Fruit fly (Drosophila melanogaster) whole organism, embryonic: ENCODE measurements around the gene CG44001.
A peak's percentile ranks its signal among the peaks of the same experiment; 100 is the strongest.

ENCODE experiments used
- Awh ChIP-seq: fragments of 200-800 bp; sonication (Bioruptor generic); IDR thresholded peaks from 2 replicates; pipeline ENCODE4, ENCODE4 v1.3.6; 2022; ENCODE audit warnings: missing biosample characterization, missing genetic modification characterization
- B-H1 ChIP-seq: fragments of 200-800 bp; sonication (Bioruptor generic); IDR thresholded peaks from 3 replicates; pipeline ENCODE4 v1.3.6; 2022; ENCODE audit warnings: missing biosample characterization, missing genetic modification characterization
- B-H2 ChIP-seq: fragments of 200-800 bp; sonication (Bioruptor generic); optimal IDR thresholded peaks from 2 replicates; lab custom pipeline; 2018; ENCODE audit warnings: missing biosample characterization, mild to moderate bottlenecking, missing genetic modification characterization
- Bgb ChIP-seq: fragments of 200-800 bp; sonication (Bioruptor generic); IDR thresholded peaks from 2 replicates; pipeline ENCODE4 v1.3.6; 2022; ENCODE audit warnings: missing biosample characterization, missing genetic modification characterization; ENCODE audit not compliant: partially characterized antibody
- CG10321 ChIP-seq: fragments of 200-800 bp; sonication (Bioruptor generic); IDR thresholded peaks from 2 replicates; pipeline ENCODE4 v1.3.6; 2022; ENCODE audit warnings: missing biosample characterization, missing genetic modification characterization
- CG10565 ChIP-seq: fragments of 200-800 bp; sonication (Bioruptor generic); optimal IDR thresholded peaks from 3 replicates; lab custom pipeline; 2016; ENCODE audit warnings: missing biosample characterization, mild to moderate bottlenecking, missing genetic modification characterization
- CG13424 ChIP-seq: fragments of 200-800 bp; sonication (Bioruptor generic); optimal IDR thresholded peaks from 2 replicates; lab custom pipeline; 2019; ENCODE audit warnings: missing biosample characterization, mild to moderate bottlenecking, missing genetic modification characterization, moderate library complexity
- CG15601 ChIP-seq: fragments of 200-800 bp; sonication (Bioruptor generic); optimal IDR thresholded peaks from 3 replicates; lab custom pipeline; 2019; ENCODE audit warnings: missing biosample characterization, mild to moderate bottlenecking, missing genetic modification characterization, moderate library complexity
- CG1603 ChIP-seq: fragments of 200-800 bp; sonication (Bioruptor generic); optimal IDR thresholded peaks from 2 replicates; lab custom pipeline; 2019; ENCODE audit warnings: missing biosample characterization, mild to moderate bottlenecking, missing genetic modification characterization, moderate library complexity
- CG17385 ChIP-seq: fragments of 200-800 bp; sonication (Bioruptor generic); optimal IDR thresholded peaks from 3 replicates; lab custom pipeline; 2018; ENCODE audit warnings: missing biosample characterization, mild to moderate bottlenecking, missing genetic modification characterization
- CG3407 ChIP-seq: fragments of 200-800 bp; sonication (Bioruptor generic); optimal IDR thresholded peaks from 2 replicates; lab custom pipeline; 2018; ENCODE audit warnings: missing biosample characterization, mild to moderate bottlenecking, missing genetic modification characterization
- CG3726 ChIP-seq: fragments of 200-800 bp; sonication (Bioruptor generic); IDR thresholded peaks from 3 replicates; pipeline ENCODE4, ENCODE4 v1.3.6; 2022; ENCODE audit warnings: missing biosample characterization, missing genetic modification characterization
- CG3838 ChIP-seq: fragments of 200-800 bp; sonication (Bioruptor generic); optimal IDR thresholded peaks from 3 replicates; lab custom pipeline; 2016; ENCODE audit warnings: missing biosample characterization, missing genetic modification characterization
- CG3847 ChIP-seq: fragments of 200-800 bp; sonication (Bioruptor generic); IDR thresholded peaks from 2 replicates; pipeline ENCODE4 v1.3.6; 2022; ENCODE audit warnings: missing biosample characterization, missing genetic modification characterization
- CG3995 ChIP-seq: fragments of 200-800 bp; sonication (Bioruptor generic); optimal IDR thresholded peaks from 3 replicates; lab custom pipeline; 2016; ENCODE audit warnings: missing biosample characterization, missing genetic modification characterization
- CG4707 ChIP-seq: fragments of 200-800 bp; sonication (Bioruptor generic); optimal IDR thresholded peaks from 2 replicates; lab custom pipeline; 2018; ENCODE audit warnings: missing biosample characterization, mild to moderate bottlenecking, missing genetic modification characterization, moderate library complexity
- CG6854 ChIP-seq: fragments of 200-800 bp; sonication (Bioruptor generic); optimal IDR thresholded peaks from 3 replicates; lab custom pipeline; 2017; ENCODE audit warnings: missing biosample characterization, mild to moderate bottlenecking, missing genetic modification characterization
- CG7357 ChIP-seq: fragments of 200-800 bp; sonication (Bioruptor generic); IDR thresholded peaks from 3 replicates; pipeline ENCODE4 v1.3.6; 2022; ENCODE audit warnings: missing biosample characterization, missing genetic modification characterization
- CG7839 ChIP-seq: fragments of 200-800 bp; sonication (Bioruptor generic); optimal IDR thresholded peaks from 3 replicates; lab custom pipeline; 2018; ENCODE audit warnings: missing biosample characterization, mild to moderate bottlenecking, missing genetic modification characterization, moderate library complexity
- CG7987 ChIP-seq: fragments of 200-800 bp; sonication (Bioruptor generic); optimal IDR thresholded peaks from 2 replicates; lab custom pipeline; 2018; ENCODE audit warnings: missing biosample characterization, mild to moderate bottlenecking, missing genetic modification characterization, moderate library complexity
- CG8290 ChIP-seq, 3 experiments: fragments of 200-800 bp; sonication (Bioruptor generic); optimal IDR thresholded peaks; 2 replicates each; lab custom pipeline; 2016 to 2019; ENCODE audit warnings: missing biosample characterization in 3 of 3, missing genetic modification characterization in 3 of 3, mild to moderate bottlenecking in 2 of 3, moderate library complexity in 1 of 3
- CG8388 ChIP-seq: fragments of 200-800 bp; sonication (Bioruptor generic); optimal IDR thresholded peaks from 2 replicates; lab custom pipeline; 2019; ENCODE audit warnings: missing biosample characterization, mild to moderate bottlenecking, missing genetic modification characterization, moderate library complexity
- CG8478 ChIP-seq: fragments of >200 bp; optimal IDR thresholded peaks from 2 replicates; lab custom pipeline; 2018
- Dip3 ChIP-seq: fragments of 200-800 bp; sonication (Bioruptor generic); optimal IDR thresholded peaks from 3 replicates; lab custom pipeline; 2016; ENCODE audit warnings: missing biosample characterization, missing genetic modification characterization
- Doc3 ChIP-seq: fragments of 200-800 bp; sonication (Bioruptor generic); IDR thresholded peaks from 3 replicates; pipeline ENCODE4 v1.3.6; 2022; ENCODE audit warnings: missing biosample characterization, missing genetic modification characterization; ENCODE audit not compliant: partially characterized antibody
- Ets65A ChIP-seq: fragments of 200-800 bp; sonication (Bioruptor generic); peaks from one replicate; lab custom pipeline; 2016; ENCODE audit warnings: missing biosample characterization, missing genetic modification characterization
- Fer1 ChIP-seq: fragments of 200-800 bp; sonication (Bioruptor generic); optimal IDR thresholded peaks from 2 replicates; lab custom pipeline; 2017; ENCODE audit warnings: missing biosample characterization, mild to moderate bottlenecking, missing genetic modification characterization
- H2.0 ChIP-seq: fragments of 200-800 bp; sonication (Bioruptor generic); IDR thresholded peaks from 2 replicates; pipeline ENCODE4 v1.3.6; 2022; ENCODE audit warnings: missing biosample characterization, missing genetic modification characterization
- Hr39 ChIP-seq: fragments of >200 bp; optimal IDR thresholded peaks from 2 replicates; lab custom pipeline; 2017
- Hsf ChIP-seq: fragments of 200-800 bp; sonication (Bioruptor generic); optimal IDR thresholded peaks from 3 replicates; lab custom pipeline; 2016; ENCODE audit warnings: missing biosample characterization, missing genetic modification characterization
- Mrtf ChIP-seq: fragments of 200-800 bp; sonication (Bioruptor generic); IDR thresholded peaks from 3 replicates; pipeline ENCODE4 v1.3.6; 2022; ENCODE audit warnings: missing biosample characterization, missing genetic modification characterization
- Vsx1 ChIP-seq: fragments of 200-800 bp; sonication (Bioruptor generic); optimal IDR thresholded peaks from 2 replicates; lab custom pipeline; 2017; ENCODE audit warnings: missing biosample characterization, mild to moderate bottlenecking, missing genetic modification characterization, missing genetic modification reagents
- ac ChIP-seq: fragments of 200-800 bp; sonication (Bioruptor generic); optimal IDR thresholded peaks from 3 replicates; lab custom pipeline; 2017; ENCODE audit warnings: missing biosample characterization, mild to moderate bottlenecking, missing genetic modification characterization
- chinmo ChIP-seq: fragments of 200-800 bp; sonication (Bioruptor generic); IDR thresholded peaks from 4 replicates; pipeline ENCODE4 v1.3.6; 2022; ENCODE audit warnings: missing biosample characterization, missing genetic modification characterization; ENCODE audit not compliant: partially characterized antibody
- dan ChIP-seq: fragments of 200-800 bp; sonication (Bioruptor generic); IDR thresholded peaks from 2 replicates; pipeline ENCODE4 v1.3.6; 2022; ENCODE audit warnings: missing biosample characterization, missing genetic modification characterization
- dm ChIP-seq: fragments of 200-800 bp; sonication (Bioruptor generic); optimal IDR thresholded peaks from 3 replicates; lab custom pipeline; 2016; ENCODE audit warnings: missing biosample characterization, missing genetic modification characterization
- dmrt11E ChIP-seq: fragments of 200-800 bp; sonication (Bioruptor generic); optimal IDR thresholded peaks from 3 replicates; lab custom pipeline; 2018; ENCODE audit warnings: missing biosample characterization, mild to moderate bottlenecking, missing genetic modification characterization, moderate library complexity
- dysf ChIP-seq: fragments of 200-800 bp; sonication (Bioruptor generic); IDR thresholded peaks from 3 replicates; pipeline ENCODE4 v1.3.6; 2022; ENCODE audit warnings: missing biosample characterization, missing genetic modification characterization
- gcm ChIP-seq: fragments of 200-800 bp; sonication (Bioruptor generic); optimal IDR thresholded peaks from 2 replicates; lab custom pipeline; 2019; ENCODE audit warnings: missing biosample characterization, mild to moderate bottlenecking, missing genetic modification characterization, moderate library complexity
- grn ChIP-seq: fragments of 200-800 bp; sonication (Bioruptor generic); optimal IDR thresholded peaks from 3 replicates; lab custom pipeline; 2017; ENCODE audit warnings: missing biosample characterization, missing genetic modification characterization
- hbn ChIP-seq: fragments of 200-800 bp; sonication (Bioruptor generic); IDR thresholded peaks from 2 replicates; pipeline ENCODE4 v1.3.6; 2022; ENCODE audit warnings: missing biosample characterization, missing genetic modification characterization; ENCODE audit not compliant: partially characterized antibody
- insv ChIP-seq, 2 experiments: fragments of 200-800 bp; sonication (Bioruptor generic); optimal IDR thresholded peaks; 3 replicates each; lab custom pipeline; 2016 to 2018; ENCODE audit warnings: missing biosample characterization in 2 of 2, missing genetic modification characterization in 2 of 2
- lov ChIP-seq, 2 experiments: fragments of 200-800 bp in 1 of 2; fragments of >200 bp in 1 of 2; sonication (Bioruptor generic) in 1 of 2; IDR thresholded peaks in 1 of 2; optimal IDR thresholded peaks in 1 of 2; 2 replicates in 1 of 2; 3 replicates in 1 of 2; pipeline versions ENCODE4 v1.3.6 to Lab custom; 2017 to 2022; ENCODE audit warnings: missing biosample characterization in 1 of 2, missing genetic modification characterization in 1 of 2
- nerfin-2 ChIP-seq: fragments of 200-800 bp; sonication (Bioruptor generic); IDR thresholded peaks from 2 replicates; pipeline ENCODE4 v1.3.6; 2022; ENCODE audit warnings: missing biosample characterization, missing genetic modification characterization; ENCODE audit not compliant: partially characterized antibody
- phol ChIP-seq: fragments of 200-800 bp; sonication (Bioruptor generic); optimal IDR thresholded peaks from 3 replicates; lab custom pipeline; 2018; ENCODE audit warnings: missing biosample characterization, mild to moderate bottlenecking, missing genetic modification characterization, moderate library complexity
- psq ChIP-seq: fragments of 200-800 bp; sonication (Bioruptor generic); optimal IDR thresholded peaks from 2 replicates; lab custom pipeline; 2017; ENCODE audit warnings: missing biosample characterization, missing genetic modification characterization
- ranshi ChIP-seq: fragments of 200-800 bp; sonication (Bioruptor generic); IDR thresholded peaks from 2 replicates; pipeline ENCODE4 v1.3.6; 2022; ENCODE audit warnings: missing biosample characterization, missing genetic modification characterization
- rib ChIP-seq: fragments of 200-800 bp; sonication (Bioruptor generic); IDR thresholded peaks from 2 replicates; pipeline ENCODE4 v1.3.6; 2022; ENCODE audit warnings: missing biosample characterization, missing genetic modification characterization
- ttk ChIP-seq: fragments of 200-800 bp; sonication (Bioruptor generic); IDR thresholded peaks from 2 replicates; pipeline ENCODE4 v2.1.2; 2022; ENCODE audit warnings: missing biosample characterization, missing genetic modification characterization

CG44001 gene

dm6 chr2L:5000287-5000871 lies 42.7 kb upstream of the CG44001 start (continued):
- no peak for TF ChIP-seq hbn
- peak; percentile 38 for TF ChIP-seq CG3838
- peak; percentile 88 for TF ChIP-seq CG7839 (tag; lab: Kevin White, UChicago)
- TF ChIP-seq Vsx1 (GFP tag; lab: Kevin White, UChicago) = peak; percentile 38
- peak; percentile 74 for TF ChIP-seq Hsf (GFP tag; lab: Kevin White, UChicago)
- no peak for TF ChIP-seq lov (optimal IDR thresholded peaks at IDR 0.05; lab: Kevin White, UChicago)
- TF ChIP-seq lov (GFP tag; IDR thresholded peaks at IDR 0.05; lab: Robert Waterston, UW) = 0 out of 3 replicates have a peak, but pooled peaks have one; percentile 61
- peak; percentile 58 for TF ChIP-seq B-H1 (GFP tag; lab: Robert Waterston, UW)
- no peak for TF ChIP-seq Bgb
- TF ChIP-seq CG17385 = peak; percentile 78
- peak; percentile 86 for TF ChIP-seq dysf (GFP tag; lab: Robert Waterston, UW)
- TF ChIP-seq CG10321 = no peak
- TF ChIP-seq insv (GFP tag; optimal IDR thresholded peaks at IDR 0.05; lab: Kevin White, UChicago) = peak in 1 of 2 experiments; percentile 47
- TF ChIP-seq ac (GFP tag; lab: Kevin White, UChicago) = peak; percentile 82
- peak; percentile 92 for TF ChIP-seq CG13424 (tag; lab: Kevin White, UChicago)
- TF ChIP-seq CG8388 (GFP tag; lab: Kevin White, UChicago) = peak; percentile 82
- peak; percentile 93 for TF ChIP-seq Ets65A (GFP tag; lab: Kevin White, UChicago)
- peak; percentile 62 for TF ChIP-seq CG3407
- TF ChIP-seq psq (GFP tag; lab: Kevin White, UChicago) = peak; percentile 60
- peak; percentile 84 for TF ChIP-seq phol (tag; lab: Kevin White, UChicago)
- TF ChIP-seq Fer1 = peak; percentile 86
- TF ChIP-seq CG7357 (GFP tag; lab: Robert Waterston, UW) = peak; percentile 72
- peak; percentile 43 for TF ChIP-seq B-H2 (GFP tag; lab: Kevin White, UChicago)
- no peak for TF ChIP-seq nerfin-2
- peak; percentile 67 for TF ChIP-seq Dip3 (GFP tag; lab: Kevin White, UChicago)
- peak; percentile 84 for TF ChIP-seq Awh (GFP tag; lab: Robert Waterston, UW)
- TF ChIP-seq CG3995 = peak; percentile 30
- no peak for TF ChIP-seq CG8478 (lab: Kevin White, UChicago)
- peak; percentile 26 for TF ChIP-seq grn (GFP tag; lab: Kevin White, UChicago)
- TF ChIP-seq CG10565 (GFP tag; lab: Kevin White, UChicago) = no peak
- peak; percentile 74; the same call in 2 of the 3 replicates for TF ChIP-seq Mrtf (GFP tag; lab: Robert Waterston, UW)
- peak; percentile 24 for TF ChIP-seq CG7987 (GFP tag; lab: Kevin White, UChicago)
- TF ChIP-seq CG8290 (GFP tag; optimal IDR thresholded peaks at IDR 0.05; lab: Kevin White, UChicago) = peak; percentile 79
- TF ChIP-seq CG8290 (tag; optimal IDR thresholded peaks at IDR 0.05; lab: Kevin White, UChicago) = peak; percentile 13 to 49
- TF ChIP-seq Hr39 = no peak
- TF ChIP-seq dan (GFP tag; lab: Robert Waterston, UW) = no peak
- TF ChIP-seq CG4707 = peak; percentile 69
- peak; percentile 79 for TF ChIP-seq CG15601 (tag; lab: Kevin White, UChicago)
- TF ChIP-seq CG6854 = peak; percentile 82
- TF ChIP-seq ttk (GFP tag; lab: Robert Waterston, UW) = peak; percentile 69
- peak; percentile 72; the same call in 1 of the 4 replicates for TF ChIP-seq chinmo (GFP tag; lab: Robert Waterston, UW)
- peak; percentile 42 for TF ChIP-seq CG1603
- TF ChIP-seq dmrt11E (tag; lab: Kevin White, UChicago) = peak; percentile 93
- TF ChIP-seq Doc3 (GFP tag; lab: Robert Waterston, UW) = no peak
- peak; percentile 62 for TF ChIP-seq H2.0 (GFP tag; lab: Robert Waterston, UW)
- TF ChIP-seq CG3726 (GFP tag; lab: Robert Waterston, UW) = peak; percentile 16; the same call in 1 of the 3 replicates
- peak; percentile 72; the same call in 1 of the 2 replicates for TF ChIP-seq ranshi (GFP tag; lab: Robert Waterston, UW)
- TF ChIP-seq dm (GFP tag; lab: Kevin White, UChicago) = no peak
- TF ChIP-seq CG3847 (GFP tag; lab: Robert Waterston, UW) = peak; percentile 81
- peak; percentile 25; the same call in 1 of the 2 replicates for TF ChIP-seq rib (GFP tag; lab: Robert Waterston, UW)
- TF ChIP-seq gcm (GFP tag; lab: Kevin White, UChicago) = peak; percentile 89
